Worm (Caenorhabditis elegans) whole organism, L1 larva: ENCODE measurements around the gene ptp-8.

Experiments
- C04F5.9 ChIP-seq: sonication (generic microtip); optimal IDR thresholded peaks from 2 replicates; lab custom pipeline; 2016; ENCODE audit warnings: missing genetic modification characterization, missing compliant biosample characterization
- C34B4.2 ChIP-seq: sonication (generic microtip); optimal IDR thresholded peaks from 2 replicates; lab custom pipeline; 2017; ENCODE audit warnings: mild to moderate bottlenecking, missing genetic modification characterization, missing compliant biosample characterization
- F16B12.6 ChIP-seq: fragments of 150-350 bp; optimal IDR thresholded peaks from 2 replicates; lab custom pipeline; 2014; ENCODE audit warnings: missing biosample characterization, missing genetic modification characterization
- Y116A8C.19 ChIP-seq: sonication (generic microtip); optimal IDR thresholded peaks from 2 replicates; lab custom pipeline; 2016; ENCODE audit warnings: missing compliant biosample characterization, missing genetic modification characterization, borderline replicate concordance
- aha-1 ChIP-seq: fragments of 150-350 bp; optimal IDR thresholded peaks from 2 replicates; lab custom pipeline; 2014; ENCODE audit warnings: missing biosample characterization, missing genetic modification characterization
- ama-1 ChIP-seq: fragments of 150-350 bp; optimal IDR thresholded peaks from 2 replicates; lab custom pipeline; 2014
- ceh-88 ChIP-seq: fragments of 200-800 bp; sonication (Bioruptor generic); IDR thresholded peaks from 2 replicates; pipeline ENCODE4 v1.3.6; 2022; ENCODE audit warnings: missing genetic modification characterization, missing compliant biosample characterization
- ceh-90 ChIP-seq: sonication (generic microtip); optimal IDR thresholded peaks from 2 replicates; lab custom pipeline; 2016; ENCODE audit warnings: missing genetic modification characterization, missing compliant biosample characterization
- ces-1 ChIP-seq: fragments of 150-350 bp; optimal IDR thresholded peaks from 2 replicates; lab custom pipeline; 2014; ENCODE audit warnings: missing biosample characterization, missing genetic modification reagents, missing genetic modification characterization
- dpl-1 ChIP-seq, 3 experiments: fragments of 150-350 bp in 2 of 3; sonication (generic microtip) in 1 of 3; optimal IDR thresholded peaks; 2 replicates each; lab custom pipeline; 2014 to 2017; ENCODE audit warnings: missing biosample characterization in 3 of 3, missing genetic modification characterization in 3 of 3, missing genetic modification reagents in 3 of 3
- efl-1 ChIP-seq, 4 experiments: fragments of 150-350 bp; optimal IDR thresholded peaks in 3 of 4; peaks in 1 of 4; 1 replicate in 1 of 4; 2 replicates in 3 of 4; lab custom pipeline; 2014; ENCODE audit warnings: missing biosample characterization in 2 of 4, missing genetic modification characterization in 2 of 4, missing genetic modification reagents in 2 of 4
- egl-13 ChIP-seq: sonication (generic microtip); optimal IDR thresholded peaks from 2 replicates; lab custom pipeline; 2016; ENCODE audit warnings: missing genotype, missing genetic modification reagents, missing genetic modification characterization, missing compliant biosample characterization
- egl-27 ChIP-seq, 2 experiments: fragments of 150-350 bp in 1 of 2; sonication (generic microtip); optimal IDR thresholded peaks; 3 replicates each; lab custom pipeline; 2017 to 2018; ENCODE audit warnings: missing biosample characterization in 2 of 2, missing genetic modification characterization in 2 of 2, missing genetic modification reagents in 2 of 2
- elt-2 ChIP-seq: sonication (generic microtip); optimal IDR thresholded peaks from 2 replicates; lab custom pipeline; 2016; ENCODE audit warnings: missing genetic modification characterization, mild to moderate bottlenecking, inconsistent platforms, missing compliant biosample characterization, missing genetic modification reagents
- elt-3 ChIP-seq, 6 experiments: fragments of 150-350 bp in 1 of 6; sonication (generic microtip); optimal IDR thresholded peaks; 2 replicates each; lab custom pipeline; 2017 to 2018; ENCODE audit warnings: missing biosample characterization in 6 of 6, missing genetic modification characterization in 6 of 6, inconsistent platforms in 1 of 6
- ets-5 ChIP-seq: fragments of 200-800 bp; sonication (Bioruptor generic); IDR thresholded peaks from 2 replicates; pipeline ENCODE4 v1.3.6; 2022; ENCODE audit warnings: missing genetic modification characterization, missing compliant biosample characterization
- fkh-8 ChIP-seq: sonication (generic microtip); optimal IDR thresholded peaks from 2 replicates; lab custom pipeline; 2016; ENCODE audit warnings: mild to moderate bottlenecking, missing genetic modification characterization, missing compliant biosample characterization
- hpl-2 ChIP-seq: fragments of 150-350 bp; optimal IDR thresholded peaks from 2 replicates; lab custom pipeline; 2014; ENCODE audit warnings: missing biosample characterization, missing genetic modification reagents, missing genetic modification characterization
- irx-1 ChIP-seq: sonication (generic microtip); optimal IDR thresholded peaks from 2 replicates; lab custom pipeline; 2016; ENCODE audit warnings: missing genetic modification characterization, missing compliant biosample characterization
- isw-1 ChIP-seq: fragments of 200-800 bp; sonication (Bioruptor generic); IDR thresholded peaks from 2 replicates; pipeline ENCODE4 v1.3.6; 2022; ENCODE audit warnings: missing genetic modification characterization, missing compliant biosample characterization
- jun-1 ChIP-seq: fragments of 150-350 bp; optimal IDR thresholded peaks from 2 replicates; lab custom pipeline; 2014; ENCODE audit warnings: missing biosample characterization, missing genetic modification reagents, missing genetic modification characterization
- lin-13 ChIP-seq: fragments of 150-350 bp; optimal IDR thresholded peaks from 2 replicates; lab custom pipeline; 2014; ENCODE audit warnings: missing biosample characterization, missing genetic modification reagents, missing genetic modification characterization
- lin-14 ChIP-seq: fragments of 200-800 bp; sonication (Bioruptor generic); optimal IDR thresholded peaks from 2 replicates; lab custom pipeline; 2018; ENCODE audit warnings: mild to moderate bottlenecking, missing genetic modification characterization, moderate library complexity, missing compliant biosample characterization
- lin-35 ChIP-seq, 2 experiments: fragments of 150-350 bp; optimal IDR thresholded peaks; 2 replicates each; lab custom pipeline; 2014; ENCODE audit warnings: missing biosample characterization in 2 of 2, missing genetic modification characterization in 2 of 2, missing genetic modification reagents in 2 of 2
- lin-39 ChIP-seq: fragments of 150-350 bp; optimal IDR thresholded peaks from 2 replicates; lab custom pipeline; 2014; ENCODE audit warnings: missing biosample characterization, missing genetic modification reagents, missing genetic modification characterization
- mef-2 ChIP-seq: fragments of 150-350 bp; optimal IDR thresholded peaks from 2 replicates; lab custom pipeline; 2014; ENCODE audit warnings: missing biosample characterization, missing genetic modification characterization
- mep-1 ChIP-seq: fragments of 150-350 bp; optimal IDR thresholded peaks from 2 replicates; lab custom pipeline; 2014; ENCODE audit warnings: missing biosample characterization, missing genetic modification characterization
- nhr-12 ChIP-seq: sonication (generic microtip); optimal IDR thresholded peaks from 2 replicates; lab custom pipeline; 2017; ENCODE audit warnings: missing biosample characterization, missing genetic modification characterization
- nhr-19 ChIP-seq: fragments of 200-800 bp; sonication (Bioruptor generic); conservative IDR thresholded peaks from 2 replicates; pipeline ENCODE4 v1.3.6; 2022; ENCODE audit warnings: missing genetic modification characterization, missing compliant biosample characterization
- nhr-20 ChIP-seq: sonication (generic microtip); optimal IDR thresholded peaks from 2 replicates; lab custom pipeline; 2016; ENCODE audit warnings: mild to moderate bottlenecking, missing genetic modification characterization, missing compliant biosample characterization
- nhr-47 ChIP-seq: sonication (generic microtip); optimal IDR thresholded peaks from 2 replicates; lab custom pipeline; 2016; ENCODE audit warnings: mild to moderate bottlenecking, missing genetic modification characterization, moderate library complexity, missing compliant biosample characterization
- nhr-71 ChIP-seq: sonication (generic microtip); optimal IDR thresholded peaks from 2 replicates; lab custom pipeline; 2016; ENCODE audit warnings: mild to moderate bottlenecking, missing genetic modification characterization, moderate library complexity, missing compliant biosample characterization
- nhr-76 ChIP-seq: sonication (generic microtip); optimal IDR thresholded peaks from 2 replicates; lab custom pipeline; 2017; ENCODE audit warnings: missing biosample characterization, missing genetic modification characterization
- nhr-77 ChIP-seq: fragments of 150-350 bp; optimal IDR thresholded peaks from 2 replicates; lab custom pipeline; 2014; ENCODE audit warnings: missing biosample characterization, missing genetic modification characterization
- nhr-90 ChIP-seq: sonication (generic microtip); optimal IDR thresholded peaks from 2 replicates; lab custom pipeline; 2016; ENCODE audit warnings: mild to moderate bottlenecking, missing genetic modification characterization, missing compliant biosample characterization; ENCODE audit not compliant: poor library complexity
- pag-3 ChIP-seq: sonication (generic microtip); optimal IDR thresholded peaks from 2 replicates; lab custom pipeline; 2017; ENCODE audit warnings: missing genetic modification characterization, mild to moderate bottlenecking, missing compliant biosample characterization, antibody characterized with exemption, borderline replicate concordance; ENCODE audit not compliant: insufficient read depth
- pax-3 ChIP-seq: fragments of 200-800 bp; sonication (Bioruptor generic); optimal IDR thresholded peaks from 2 replicates; lab custom pipeline; 2018; ENCODE audit warnings: mild to moderate bottlenecking, missing genetic modification characterization, moderate library complexity, missing compliant biosample characterization
- pqm-1 ChIP-seq: sonication (generic microtip); optimal IDR thresholded peaks from 3 replicates; lab custom pipeline; 2017; ENCODE audit warnings: missing biosample characterization, missing genetic modification characterization
- rnt-1 ChIP-seq: sonication (generic microtip); optimal IDR thresholded peaks from 2 replicates; lab custom pipeline; 2016; ENCODE audit warnings: mild to moderate bottlenecking, missing genetic modification characterization, moderate library complexity, missing compliant biosample characterization
- skn-1 ChIP-seq: fragments of 150-350 bp; optimal IDR thresholded peaks from 2 replicates; lab custom pipeline; 2014; ENCODE audit warnings: missing biosample characterization, missing genetic modification characterization
- snu-23 ChIP-seq: sonication (generic microtip); optimal IDR thresholded peaks from 2 replicates; lab custom pipeline; 2016; ENCODE audit warnings: missing genetic modification characterization, missing compliant biosample characterization
- sox-4 ChIP-seq: sonication (generic microtip); optimal IDR thresholded peaks from 2 replicates; lab custom pipeline; 2016; ENCODE audit warnings: missing genetic modification characterization, missing compliant biosample characterization
- sup-37 ChIP-seq: fragments of 200-800 bp; sonication (Bioruptor generic); optimal IDR thresholded peaks from 2 replicates; lab custom pipeline; 2018; ENCODE audit warnings: mild to moderate bottlenecking, missing genetic modification characterization, missing compliant biosample characterization
- unc-62 ChIP-seq: fragments of 150-350 bp; optimal IDR thresholded peaks from 2 replicates; lab custom pipeline; 2014; ENCODE audit warnings: missing biosample characterization, missing genetic modification reagents, missing genetic modification characterization
- unc-86 ChIP-seq: sonication (generic microtip); optimal IDR thresholded peaks from 2 replicates; lab custom pipeline; 2016; ENCODE audit warnings: missing genetic modification characterization, missing compliant biosample characterization
- xbp-1 ChIP-seq: sonication (generic microtip); optimal IDR thresholded peaks from 2 replicates; lab custom pipeline; 2016; ENCODE audit warnings: missing genetic modification characterization, missing compliant biosample characterization
- ztf-11 ChIP-seq, 2 experiments: sonication (generic microtip); optimal IDR thresholded peaks; 2 replicates each; lab custom pipeline; 2016 to 2017; ENCODE audit warnings: missing genetic modification characterization in 2 of 2, missing biosample characterization in 1 of 2, missing compliant biosample characterization in 1 of 2

Gene ptp-8

DNA sequence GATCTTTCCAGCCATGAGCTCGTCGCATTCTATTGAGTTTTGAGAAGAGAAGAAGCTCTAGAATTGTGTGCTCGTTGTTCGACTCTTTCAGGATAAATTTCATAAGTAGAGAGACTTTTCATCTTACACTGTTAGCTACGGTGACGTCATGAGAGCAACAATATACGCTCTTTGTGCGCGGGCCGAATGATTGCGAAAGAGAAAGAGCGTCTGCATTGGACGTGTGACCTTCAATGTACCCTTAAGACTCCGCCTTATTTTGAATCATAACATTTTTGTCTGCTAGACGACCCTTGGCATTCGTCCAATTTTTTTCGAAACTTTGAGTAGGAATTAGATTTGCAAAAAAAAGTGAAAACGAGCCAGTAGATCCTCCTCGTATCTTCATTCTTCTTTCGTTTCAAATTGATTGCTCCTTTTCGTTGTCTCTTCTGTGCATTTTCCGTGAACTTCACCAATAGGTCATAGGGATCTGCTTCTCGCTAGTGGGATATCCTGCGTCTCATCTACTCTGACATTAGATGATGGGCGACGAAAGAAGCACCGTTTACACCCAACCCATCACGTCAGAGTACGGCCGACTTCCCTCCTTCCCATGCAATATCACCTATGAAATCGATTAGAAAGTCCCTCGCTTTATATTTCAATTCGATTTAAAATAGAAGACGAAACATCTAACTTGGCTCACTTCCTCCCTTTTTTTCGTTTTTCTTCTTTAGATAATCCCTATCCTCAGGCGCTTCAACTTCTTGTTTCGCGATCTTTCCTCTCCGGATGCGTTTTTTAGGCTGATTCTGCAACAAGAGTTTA is 9.9 kb downstream of the ptp-8 start (continued):
- TF ChIP-seq dpl-1 (GFP tag; optimal IDR thresholded peaks at IDR 0.05; lab: Kevin White, UChicago) (peak in 2 of 3 experiments; percentile 8 to 16), nhr-19 (GFP tag; lab: Robert Waterston, UW) (peak; percentile 73), fkh-8 (peak; percentile 46), rnt-1 (tag; lab: Kevin White, UChicago) (peak; percentile 53), nhr-71 (tag; lab: Kevin White, UChicago) (peak; percentile 82)

DNA sequence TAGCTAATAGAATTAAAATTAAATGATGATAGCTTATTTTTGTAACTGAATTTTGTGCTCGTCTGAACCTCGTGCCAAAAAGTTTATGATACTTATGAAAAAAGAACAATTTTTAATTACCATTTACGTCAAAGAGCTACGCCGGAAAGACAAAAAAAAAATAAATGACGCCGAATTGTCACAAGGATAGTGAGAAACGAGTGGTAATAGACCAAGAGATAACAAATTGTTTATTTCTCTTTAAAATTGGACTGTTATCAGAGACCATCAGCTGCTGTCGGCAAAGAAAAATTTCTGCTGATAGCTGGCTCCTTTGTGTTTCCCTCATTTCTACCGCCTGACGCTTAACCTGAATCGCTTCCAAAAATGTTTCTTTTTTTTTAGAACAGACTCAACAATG is 11.8 kb downstream of the ptp-8 start, which contains the start of gene pitr-1:
Gene pitr-1 (plus strand): TSS at position 386 of the 400 bp plus-strand sequence.
- TF ChIP-seq egl-27 (tag; optimal IDR thresholded peaks at IDR 0.05; lab: Kevin White, UChicago) = no peak
- no peak for TF ChIP-seq unc-62 (GFP tag; lab: Kevin White, UChicago)
- TF ChIP-seq pag-3 (tag; lab: Kevin White, UChicago) = no peak
- TF ChIP-seq pqm-1 (tag; lab: Kevin White, UChicago) = peak; percentile 54
- TF ChIP-seq ces-1 (GFP tag; lab: Kevin White, UChicago) = no peak
- TF ChIP-seq elt-3 (tag; optimal IDR thresholded peaks at IDR 0.05; lab: Kevin White, UChicago) = no peak
- TF ChIP-seq pax-3 (tag; lab: Kevin White, UChicago) = no peak
- TF ChIP-seq ztf-11 (tag; optimal IDR thresholded peaks at IDR 0.05; lab: Kevin White, UChicago) = no peak
- no peak for TF ChIP-seq xbp-1 (tag; lab: Kevin White, UChicago)
- TF ChIP-seq mep-1 (tag; lab: Kevin White, UChicago) = no peak
- peak; percentile 6 for TF ChIP-seq nhr-90 (tag; lab: Kevin White, UChicago)
- TF ChIP-seq nhr-12 (tag; lab: Kevin White, UChicago) = no peak
- TF ChIP-seq lin-39 = no peak
- TF ChIP-seq nhr-71 (tag; lab: Kevin White, UChicago) = peak; percentile 43
- no peak for TF ChIP-seq efl-1 (optimal IDR thresholded peaks at IDR 0.05; lab: Kevin White, UChicago)
- peak in 1 of 2 experiments; percentile 44 for TF ChIP-seq efl-1 (GFP tag; optimal IDR thresholded peaks at IDR 0.05 in 1 of 2; lab: Kevin White, UChicago)
- no peak for TF ChIP-seq C04F5.9 (tag; lab: Kevin White, UChicago)
- TF ChIP-seq lin-13 = no peak
- no peak for TF ChIP-seq ets-5 (GFP tag; lab: Robert Waterston, UW)
- TF ChIP-seq Y116A8C.19 (tag; lab: Kevin White, UChicago) = no peak
- no peak for TF ChIP-seq nhr-77 (tag; lab: Kevin White, UChicago)
- no peak for TF ChIP-seq ama-1 (lab: Kevin White, UChicago)
- TF ChIP-seq nhr-47 (tag; lab: Kevin White, UChicago) = no peak
- TF ChIP-seq ceh-90 (tag; lab: Kevin White, UChicago) = no peak
- TF ChIP-seq fkh-8 = no peak
- TF ChIP-seq irx-1 = no peak
- peak in 1 of 2 experiments; percentile 33 for TF ChIP-seq lin-35 (GFP tag; optimal IDR thresholded peaks at IDR 0.05; lab: Kevin White, UChicago)
- no peak for TF ChIP-seq skn-1 (tag; lab: Kevin White, UChicago)
- no peak for TF ChIP-seq nhr-20
- TF ChIP-seq rnt-1 (tag; lab: Kevin White, UChicago) = peak; percentile 21
- no peak for TF ChIP-seq sox-4 (tag; lab: Kevin White, UChicago)
- no peak for TF ChIP-seq aha-1 (tag; lab: Kevin White, UChicago)
- TF ChIP-seq snu-23 = no peak
- no peak for TF ChIP-seq jun-1 (tag; lab: Kevin White, UChicago)
- TF ChIP-seq isw-1 (GFP tag; lab: Robert Waterston, UW) = no peak
- TF ChIP-seq mef-2 (tag; lab: Kevin White, UChicago) = no peak
- peak; percentile 87 for TF ChIP-seq elt-2
- no peak for TF ChIP-seq unc-86 (tag; lab: Kevin White, UChicago)
- no peak for TF ChIP-seq egl-13
- TF ChIP-seq F16B12.6 (tag; lab: Kevin White, UChicago) = no peak
- TF ChIP-seq nhr-76 (tag; lab: Kevin White, UChicago) = no peak
- no peak for TF ChIP-seq ceh-88 (GFP tag; lab: Robert Waterston, UW)
- no peak for TF ChIP-seq hpl-2 (GFP tag; lab: Kevin White, UChicago)
- TF ChIP-seq sup-37 (GFP tag; lab: Kevin White, UChicago) = no peak
- no peak for TF ChIP-seq C34B4.2 (tag; lab: Kevin White, UChicago)
- TF ChIP-seq lin-14 = peak; percentile 9
- TF ChIP-seq, all 84 proteins: peak for 8
